In genomic region chr3L:11465371-11465914, dm6 we compare ENCODE assay signal across 2 fruit fly cellular contexts.
TF ChIP-seq lines count a peak whose summit lies in the region.

Gene Fum3, minus strand, starts transcription at chr3L:11465864.

- no peak for TF ChIP-seq CTCF in whole organism, embryonic (GFP tag; optimal IDR thresholded peaks at IDR 0.05; lab: Kevin White, UChicago)

TF ChIP-seq in whole organism, embryonic, 481 proteins besides CTCF, POLR2A, EP300 and RAD21 (continues in another document):
- TF ChIP-seq sr (GFP tag; IDR thresholded peaks at IDR 0.05; lab: Robert Waterston, UW), result no peak
- TF ChIP-seq ttk (GFP tag; IDR thresholded peaks at IDR 0.05; lab: Robert Waterston, UW), result no peak
- TF ChIP-seq ase (GFP tag; IDR thresholded peaks at IDR 0.05; lab: Robert Waterston, UW), result no peak
- no peak for TF ChIP-seq CG9215 (GFP tag; IDR thresholded peaks at IDR 0.05; lab: Robert Waterston, UW)
- TF ChIP-seq CG15011 (GFP tag; optimal IDR thresholded peaks at IDR 0.05; lab: Kevin White, UChicago), result no peak
- no peak; the same call in 1 of the 2 replicates for TF ChIP-seq CG14014 (GFP tag; IDR thresholded peaks at IDR 0.05; lab: Robert Waterston, UW)
- TF ChIP-seq lilli (GFP tag; optimal IDR thresholded peaks at IDR 0.05; lab: Kevin White, UChicago), result no peak
- TF ChIP-seq Sox100B (GFP tag; optimal IDR thresholded peaks at IDR 0.05; lab: Kevin White, UChicago), result no peak
- TF ChIP-seq salm (tag; optimal IDR thresholded peaks at IDR 0.05; lab: Kevin White, UChicago), result no peak
- TF ChIP-seq ac (GFP tag; optimal IDR thresholded peaks at IDR 0.05; lab: Kevin White, UChicago), result no peak
- TF ChIP-seq Ssrp (tag; optimal IDR thresholded peaks at IDR 0.05; lab: Kevin White, UChicago), result no peak
- no peak for TF ChIP-seq stwl (tag; optimal IDR thresholded peaks at IDR 0.05; lab: Kevin White, UChicago)
- no peak for TF ChIP-seq HmgZ (tag; optimal IDR thresholded peaks at IDR 0.05; lab: Kevin White, UChicago)
- no peak for TF ChIP-seq CG10209 (GFP tag; optimal IDR thresholded peaks at IDR 0.05; lab: Kevin White, UChicago)
- no peak for TF ChIP-seq lab (GFP tag; optimal IDR thresholded peaks at IDR 0.05; lab: Kevin White, UChicago)
- peak; percentile 50; the same call in 1 of the 2 replicates for TF ChIP-seq CG6689 (GFP tag; IDR thresholded peaks at IDR 0.05; lab: Robert Waterston, UW)
- TF ChIP-seq Mrtf (GFP tag; IDR thresholded peaks at IDR 0.05; lab: Robert Waterston, UW), result no peak
- peak; percentile 70 for TF ChIP-seq zfh1 (GFP tag; IDR thresholded peaks at IDR 0.05; lab: Robert Waterston, UW)
- no peak for TF ChIP-seq Hr3 (GFP tag; optimal IDR thresholded peaks at IDR 0.05; lab: Kevin White, UChicago)
- TF ChIP-seq CG13894 (tag; optimal IDR thresholded peaks at IDR 0.05; lab: Kevin White, UChicago), result no peak
- no peak for TF ChIP-seq CG8359 (GFP tag; optimal IDR thresholded peaks at IDR 0.05; lab: Kevin White, UChicago; ENCODE audit: borderline replicate concordance)
- TF ChIP-seq pzg (GFP tag; optimal IDR thresholded peaks at IDR 0.05; lab: Kevin White, UChicago), result no peak
- TF ChIP-seq CG6654 (GFP tag; optimal IDR thresholded peaks at IDR 0.05; lab: Kevin White, UChicago), result no peak
- TF ChIP-seq CG4360 (GFP tag; IDR thresholded peaks at IDR 0.05; lab: Robert Waterston, UW), result no peak
- no peak for TF ChIP-seq vnd (GFP tag; IDR thresholded peaks at IDR 0.05; lab: Robert Waterston, UW; ENCODE audit: partially characterized antibody)
- no peak for TF ChIP-seq mirr (GFP tag; optimal IDR thresholded peaks at IDR 0.05; lab: Kevin White, UChicago)
- no peak for TF ChIP-seq E2f1 (GFP tag; IDR thresholded peaks at IDR 0.05; lab: Robert Waterston, UW)
- peak; percentile 43 for TF ChIP-seq CG2712 (tag; optimal IDR thresholded peaks at IDR 0.05; lab: Kevin White, UChicago)
- 0 out of 2 replicates have a peak, but pooled peaks have one; percentile 3 for TF ChIP-seq CG14667 (GFP tag; IDR thresholded peaks at IDR 0.05; lab: Robert Waterston, UW)
- no peak for TF ChIP-seq Lpt (GFP tag; optimal IDR thresholded peaks at IDR 0.05; lab: Kevin White, UChicago)
- TF ChIP-seq so (GFP tag; IDR thresholded peaks at IDR 0.05; lab: Robert Waterston, UW), result no peak
- TF ChIP-seq btn (GFP tag; optimal IDR thresholded peaks at IDR 0.05; lab: Kevin White, UChicago), result no peak
- no peak for TF ChIP-seq gfzf (GFP tag; optimal IDR thresholded peaks at IDR 0.05; lab: Kevin White, UChicago)
- TF ChIP-seq CG18011 (GFP tag; optimal IDR thresholded peaks at IDR 0.05; lab: Kevin White, UChicago), result no peak
- TF ChIP-seq CG4707 (GFP tag; optimal IDR thresholded peaks at IDR 0.05; lab: Kevin White, UChicago), result no peak
- no peak for TF ChIP-seq CG33213 (GFP tag; optimal IDR thresholded peaks at IDR 0.05; lab: Kevin White, UChicago)
- TF ChIP-seq dmrt11E (tag; optimal IDR thresholded peaks at IDR 0.05; lab: Kevin White, UChicago), result peak; percentile 29
- no peak for TF ChIP-seq pros (GFP tag; optimal IDR thresholded peaks at IDR 0.05; lab: Kevin White, UChicago)
- no peak for TF ChIP-seq ro (GFP tag; IDR thresholded peaks at IDR 0.05; lab: Robert Waterston, UW)
- peak; percentile 24; the same call in 1 of the 3 replicates for TF ChIP-seq otp (GFP tag; IDR thresholded peaks at IDR 0.05; lab: Robert Waterston, UW)
- TF ChIP-seq CG5180 (GFP tag; optimal IDR thresholded peaks at IDR 0.05; lab: Kevin White, UChicago), result no peak
- no peak for TF ChIP-seq pan (optimal IDR thresholded peaks at IDR 0.05; lab: Kevin White, UChicago)
- peak in 1 of 2 experiments; percentile 30 for TF ChIP-seq pan (GFP tag; optimal IDR thresholded peaks at IDR 0.05 in 1 of 2, IDR thresholded peaks at IDR 0.05 in 1 of 2)
- no peak for TF ChIP-seq CG17385 (GFP tag; optimal IDR thresholded peaks at IDR 0.05; lab: Kevin White, UChicago)
- TF ChIP-seq yki (optimal IDR thresholded peaks at IDR 0.05; lab: Kevin White, UChicago), result no peak
- no peak for TF ChIP-seq Mad (GFP tag; optimal IDR thresholded peaks at IDR 0.05; lab: Kevin White, UChicago)
- TF ChIP-seq maf-S (GFP tag; optimal IDR thresholded peaks at IDR 0.05; lab: Kevin White, UChicago), result no peak

TF ChIP-seq in whole organism, prepupa, 60 proteins besides CTCF, POLR2A, EP300 and RAD21:
- TF ChIP-seq Eip93F (GFP tag; optimal IDR thresholded peaks at IDR 0.05; lab: Kevin White, UChicago), result no peak
- TF ChIP-seq esn (GFP tag; optimal IDR thresholded peaks at IDR 0.05; lab: Kevin White, UChicago), result no peak
- no peak for TF ChIP-seq Sox102F (GFP tag; optimal IDR thresholded peaks at IDR 0.05; lab: Kevin White, UChicago)
- TF ChIP-seq svp (GFP tag; lab: Kevin White, UChicago), result peak; percentile 48
